Worm (Caenorhabditis elegans) whole organism, mixed stage, embryonic: ENCODE data around the gene srh-146.

Experiments
- ces-1 ChIP-seq: fragments of 150-350 bp; optimal IDR thresholded peaks from 2 replicates; lab custom pipeline; 2014; ENCODE audit warnings: missing biosample characterization, missing genetic modification reagents, missing genetic modification characterization
- drap-1 ChIP-seq: fragments of 200-800 bp; sonication (Bioruptor generic); optimal IDR thresholded peaks from 3 replicates; lab custom pipeline; 2018; ENCODE audit warnings: mild to moderate bottlenecking, missing genetic modification characterization, missing compliant biosample characterization
- elt-1 ChIP-seq: sonication (generic microtip); optimal IDR thresholded peaks from 2 replicates; lab custom pipeline; 2017; ENCODE audit warnings: missing genetic modification characterization, mild to moderate bottlenecking, missing compliant biosample characterization, antibody characterized with exemption, moderate library complexity, borderline replicate concordance; ENCODE audit not compliant: insufficient read depth
- elt-3 ChIP-seq: fragments of 150-350 bp; optimal IDR thresholded peaks from 2 replicates; lab custom pipeline; 2014; ENCODE audit warnings: missing biosample characterization, missing genetic modification characterization
- mep-1 ChIP-seq: fragments of 150-350 bp; optimal IDR thresholded peaks from 2 replicates; lab custom pipeline; 2017; ENCODE audit warnings: missing biosample characterization, missing genetic modification reagents, missing genetic modification characterization, inconsistent platforms
- nhr-12 ChIP-seq: fragments of 150-350 bp; optimal IDR thresholded peaks from 2 replicates; lab custom pipeline; 2014; ENCODE audit warnings: missing biosample characterization, missing genetic modification characterization
- nhr-237 ChIP-seq: fragments of 150-350 bp; optimal IDR thresholded peaks from 2 replicates; lab custom pipeline; 2014; ENCODE audit warnings: missing biosample characterization, missing genetic modification characterization
- nhr-76 ChIP-seq: sonication (generic microtip); optimal IDR thresholded peaks from 2 replicates; lab custom pipeline; 2017; ENCODE audit warnings: missing biosample characterization, missing genetic modification characterization
- pha-4 ChIP-seq: fragments of 150-350 bp; optimal IDR thresholded peaks from 2 replicates; lab custom pipeline; 2018; ENCODE audit warnings: missing biosample characterization, missing genetic modification reagents, missing genetic modification characterization
- snpc-4 ChIP-seq: fragments of 150-350 bp; optimal IDR thresholded peaks from 2 replicates; lab custom pipeline; 2014; ENCODE audit warnings: missing biosample characterization, missing genetic modification characterization
- unc-62 ChIP-seq: fragments of 150-350 bp; optimal IDR thresholded peaks from 2 replicates; lab custom pipeline; 2014; ENCODE audit warnings: missing biosample characterization, missing genetic modification reagents, missing genetic modification characterization

ce11 chrV:2942247-2942646 lies 28.2 kb downstream of the srh-146 start:
- TF ChIP-seq nhr-237, result no peak
- TF ChIP-seq nhr-76 (tag; lab: Kevin White, UChicago), result no peak
- TF ChIP-seq ces-1 (GFP tag; lab: Kevin White, UChicago), result no peak
- TF ChIP-seq elt-3 (tag; lab: Kevin White, UChicago), result no peak
- no peak for TF ChIP-seq unc-62 (GFP tag; lab: Kevin White, UChicago)
- no peak for TF ChIP-seq mep-1
- no peak for TF ChIP-seq snpc-4
- TF ChIP-seq elt-1 (tag; lab: Kevin White, UChicago), result no peak
- no peak for TF ChIP-seq drap-1 (GFP tag; lab: Kevin White, UChicago)
- no peak for TF ChIP-seq nhr-12 (tag; lab: Kevin White, UChicago)
- TF ChIP-seq pha-4, result no peak
